Fruit fly (Drosophila melanogaster): ENCODE results near the gene Dim1.

Dim1 gene

dm6 chr2L:4371516-4372136 is 31.4 kb upstream of the Dim1 start:
- TF ChIP-seq zen2 (GFP tag; IDR thresholded peaks at IDR 0.05; ENCODE audit: partially characterized antibody) = no peak
- no peak for TF ChIP-seq tx (GFP tag; optimal IDR thresholded peaks at IDR 0.05)
- peak in 1 of 2 experiments; percentile 74 for TF ChIP-seq Eip74EF (GFP tag; optimal IDR thresholded peaks at IDR 0.05)
- 0 out of 3 replicates have a peak, but pooled peaks have one; percentile 41 for TF ChIP-seq Optix (GFP tag; IDR thresholded peaks at IDR 0.05)
- TF ChIP-seq CG17359 (tag; optimal IDR thresholded peaks at IDR 0.05) = peak; percentile 46
- peak; percentile 19 for TF ChIP-seq YL-1 (GFP tag; optimal IDR thresholded peaks at IDR 0.05)
- peak in 1 of 3 experiments; percentile 71 for TF ChIP-seq Stat92E (GFP tag; optimal IDR thresholded peaks at IDR 0.05)
- TF ChIP-seq CG14441 (GFP tag; IDR thresholded peaks at IDR 0.05) = peak; percentile 36; the same call in 1 of the 2 replicates
- no peak for TF ChIP-seq maf-S (GFP tag; optimal IDR thresholded peaks at IDR 0.05)
- peak; percentile 58 for TF ChIP-seq CG13775 (GFP tag; optimal IDR thresholded peaks at IDR 0.05)
- TF ChIP-seq Sox102F (GFP tag; optimal IDR thresholded peaks at IDR 0.05) = peak; percentile 53
- peak; percentile 44; the same call in 1 of the 3 replicates for TF ChIP-seq dysf (GFP tag; IDR thresholded peaks at IDR 0.05)
- no peak for TF ChIP-seq Bteb2 (GFP tag; optimal IDR thresholded peaks at IDR 0.05)
- no peak for TF ChIP-seq CG4328 (GFP tag; optimal IDR thresholded peaks at IDR 0.05)
- peak; percentile 12 for TF ChIP-seq CG10431 (GFP tag; optimal IDR thresholded peaks at IDR 0.05)
- peak; percentile 51 for TF ChIP-seq CG1233 (GFP tag; optimal IDR thresholded peaks at IDR 0.05)
- TF ChIP-seq nau (GFP tag; optimal IDR thresholded peaks at IDR 0.05) = peak; percentile 31
- TF ChIP-seq Nf-YB (GFP tag; optimal IDR thresholded peaks at IDR 0.05) = peak; percentile 66
- TF ChIP-seq CG15479 (GFP tag; optimal IDR thresholded peaks at IDR 0.05) = peak; percentile 100
- no peak for TF ChIP-seq z (GFP tag; IDR thresholded peaks at IDR 0.05)
- TF ChIP-seq E2f2 (GFP tag; IDR thresholded peaks at IDR 0.05) = peak; percentile 18; the same call in 1 of the 2 replicates
- peak; percentile 34 for TF ChIP-seq amos (GFP tag; IDR thresholded peaks at IDR 0.05; ENCODE audit: partially characterized antibody)
- TF ChIP-seq MBD-R2 (GFP tag; IDR thresholded peaks at IDR 0.05) = no peak
- peak; percentile 57 for TF ChIP-seq CG15269 (tag; optimal IDR thresholded peaks at IDR 0.05)
- peak; percentile 3 for TF ChIP-seq NfI (GFP tag; optimal IDR thresholded peaks at IDR 0.05)
- TF ChIP-seq CG8944 (GFP tag; optimal IDR thresholded peaks at IDR 0.05) = no peak
- TF ChIP-seq Spps (tag; optimal IDR thresholded peaks at IDR 0.05) = peak; percentile 74
- TF ChIP-seq cg (GFP tag; optimal IDR thresholded peaks at IDR 0.05) = peak; percentile 98
- peak; percentile 52 for TF ChIP-seq lab (GFP tag; optimal IDR thresholded peaks at IDR 0.05)
- TF ChIP-seq CG30403 (GFP tag; optimal IDR thresholded peaks at IDR 0.05) = peak; percentile 63
- peak; percentile 66 for TF ChIP-seq CG3407 (GFP tag; optimal IDR thresholded peaks at IDR 0.05)
- TF ChIP-seq Hr78 (GFP tag; optimal IDR thresholded peaks at IDR 0.05) = peak in 1 of 2 experiments; percentile 60
- peak in 1 of 2 experiments; percentile 20 for TF ChIP-seq chif (GFP tag; optimal IDR thresholded peaks at IDR 0.05)
- TF ChIP-seq fu2 (GFP tag; optimal IDR thresholded peaks at IDR 0.05) = no peak
- peak; percentile 72 for TF ChIP-seq CG8388 (GFP tag; optimal IDR thresholded peaks at IDR 0.05)
- peak; percentile 74 for TF ChIP-seq fd96Cb (tag; optimal IDR thresholded peaks at IDR 0.05)
- peak; percentile 26 for TF ChIP-seq ewg (GFP tag; optimal IDR thresholded peaks at IDR 0.05)
- TF ChIP-seq CG1832 (GFP tag; optimal IDR thresholded peaks at IDR 0.05) = peak; percentile 92
- TF ChIP-seq CG10979 (tag; optimal IDR thresholded peaks at IDR 0.05) = peak; percentile 86
- TF ChIP-seq emc (GFP tag; optimal IDR thresholded peaks at IDR 0.05) = no peak
- TF ChIP-seq CG17385 (GFP tag; optimal IDR thresholded peaks at IDR 0.05) = peak; percentile 62
- peak; percentile 25; the same call in 1 of the 3 replicates for TF ChIP-seq HLH4C (GFP tag; IDR thresholded peaks at IDR 0.05; ENCODE audit: partially characterized antibody)
- TF ChIP-seq CG17568 (GFP tag; optimal IDR thresholded peaks at IDR 0.05) = no peak
- TF ChIP-seq CG12744 (GFP tag; optimal IDR thresholded peaks at IDR 0.05) = peak; percentile 17
- no peak for TF ChIP-seq dati (GFP tag; IDR thresholded peaks at IDR 0.05)
- TF ChIP-seq Awh (GFP tag; IDR thresholded peaks at IDR 0.05) = peak; percentile 33; the same call in 1 of the 2 replicates
- TF ChIP-seq fd102C (GFP tag; optimal IDR thresholded peaks at IDR 0.05) = peak; percentile 39

All from whole organism, embryonic.